Fruit fly (Drosophila melanogaster) whole organism, adult: ENCODE data around the gene Polr2F.

Source experiments
- CG11617 ChIP-seq: fragments of 200-800 bp; sonication (Bioruptor generic); optimal IDR thresholded peaks from 2 replicates; lab custom pipeline; 2017; ENCODE audit warnings: mild to moderate bottlenecking, missing biosample characterization, missing genetic modification reagents, missing genetic modification characterization
- CG14711 ChIP-seq: fragments of 200-800 bp; sonication (Bioruptor generic); optimal IDR thresholded peaks from 2 replicates; lab custom pipeline; 2018; ENCODE audit warnings: missing biosample characterization, mild to moderate bottlenecking, missing genetic modification characterization, moderate library complexity
- CG1620 ChIP-seq: fragments of 200-800 bp; sonication (Bioruptor generic); optimal IDR thresholded peaks from 2 replicates; lab custom pipeline; 2016; ENCODE audit warnings: missing biosample characterization, missing genetic modification characterization
- CG7045 ChIP-seq: fragments of 200-800 bp; sonication (Bioruptor generic); optimal IDR thresholded peaks from 2 replicates; lab custom pipeline; 2017; ENCODE audit warnings: missing biosample characterization, mild to moderate bottlenecking, missing genetic modification characterization
- CG7101 ChIP-seq: fragments of 200-800 bp; sonication (Bioruptor generic); optimal IDR thresholded peaks from 2 replicates; lab custom pipeline; 2018; ENCODE audit warnings: missing biosample characterization, mild to moderate bottlenecking, missing genetic modification characterization, moderate library complexity
- Clk ChIP-seq: fragments of 200-800 bp; sonication (Bioruptor generic); optimal IDR thresholded peaks from 2 replicates; lab custom pipeline; 2017; ENCODE audit warnings: missing biosample characterization, missing genetic modification characterization
- Hr96 ChIP-seq: fragments of 200-800 bp; sonication (Bioruptor generic); optimal IDR thresholded peaks from 2 replicates; lab custom pipeline; 2016; ENCODE audit warnings: missing biosample characterization, missing genetic modification characterization
- bab1 ChIP-seq: fragments of 200-800 bp; sonication (Bioruptor generic); optimal IDR thresholded peaks from 3 replicates; lab custom pipeline; 2019; ENCODE audit warnings: missing biosample characterization, mild to moderate bottlenecking, missing genetic modification characterization, moderate library complexity
- cic ChIP-seq: fragments of 200-800 bp; sonication (Bioruptor generic); optimal IDR thresholded peaks from 2 replicates; lab custom pipeline; 2017; ENCODE audit warnings: missing biosample characterization, mild to moderate bottlenecking, missing genetic modification characterization, moderate library complexity
- cnc ChIP-seq, 2 experiments: fragments of >200 bp; optimal IDR thresholded peaks; 2 replicates each; lab custom pipeline; 2017
- kay ChIP-seq: fragments of 200-800 bp; sonication (Bioruptor generic); peaks from one replicate; lab custom pipeline; 2016; ENCODE audit warnings: missing biosample characterization, missing genetic modification characterization, borderline replicate concordance
- ovo ChIP-seq: fragments of 200-800 bp; sonication (Bioruptor generic); optimal IDR thresholded peaks from 2 replicates; lab custom pipeline; 2016; ENCODE audit warnings: missing biosample characterization, missing genetic modification characterization
- toe ChIP-seq: fragments of 200-800 bp; sonication (Bioruptor generic); optimal IDR thresholded peaks from 2 replicates; lab custom pipeline; 2016; ENCODE audit warnings: missing biosample characterization, missing genetic modification characterization

DNA sequence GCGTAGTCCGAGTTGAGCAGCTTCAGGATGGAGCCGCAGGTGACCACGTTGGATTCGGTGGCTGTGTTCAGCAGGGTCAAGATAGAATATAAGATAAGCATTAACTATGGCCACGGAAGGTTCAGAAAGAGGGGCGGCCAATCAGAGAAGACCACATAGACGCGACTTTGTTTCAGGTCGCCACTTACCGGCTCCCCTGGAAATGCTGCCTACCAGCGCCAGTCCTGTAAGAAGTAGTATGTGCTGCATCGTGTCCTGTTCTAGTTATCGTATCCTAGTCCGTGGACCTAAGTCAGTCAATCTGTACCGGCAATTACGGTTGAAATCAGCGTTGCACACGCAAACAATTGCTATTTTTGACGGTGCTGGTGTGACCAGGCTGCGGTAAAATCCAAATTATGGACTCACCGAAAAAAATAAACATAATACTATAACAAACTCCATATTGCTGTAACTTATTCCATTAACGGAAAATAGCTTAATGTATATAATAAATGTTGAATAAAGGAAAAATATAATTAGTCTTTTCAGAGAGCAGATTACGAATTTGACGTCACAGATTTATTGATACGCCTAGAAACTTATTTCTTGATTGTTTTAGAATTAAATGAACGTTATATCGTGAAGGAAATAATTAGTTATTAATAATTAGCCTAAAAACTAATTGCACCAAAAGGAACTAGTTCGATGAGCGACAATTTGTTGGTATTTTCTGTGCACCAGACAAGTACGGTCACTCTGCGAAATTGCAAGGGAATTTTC, 17.0 kb upstream of the Polr2F start, which contains the start of the genes CG11999 and CG1161:
- TF ChIP-seq kay, result no peak
- no peak for TF ChIP-seq Clk (GFP tag; lab: Kevin White, UChicago)
- no peak for TF ChIP-seq cic (GFP tag; lab: Kevin White, UChicago)
- no peak for TF ChIP-seq CG11617
- no peak for TF ChIP-seq CG7045 (GFP tag; lab: Kevin White, UChicago)
- no peak for TF ChIP-seq CG1620 (GFP tag; lab: Kevin White, UChicago)
- no peak for TF ChIP-seq Hr96 (GFP tag; lab: Kevin White, UChicago)
- TF ChIP-seq cnc (optimal IDR thresholded peaks at IDR 0.05; lab: Kevin White, UChicago), result no peak
- no peak for TF ChIP-seq ovo
- TF ChIP-seq CG14711, result no peak
- TF ChIP-seq bab1, result no peak
- TF ChIP-seq CG7101, result no peak
- TF ChIP-seq toe (GFP tag; lab: Kevin White, UChicago), result no peak
